Worm (Caenorhabditis elegans): ENCODE results near the gene K12B6.9.
A peak's percentile ranks its signal among the peaks of the same experiment; 100 is the strongest.

The K12B6.9 gene

DNA sequence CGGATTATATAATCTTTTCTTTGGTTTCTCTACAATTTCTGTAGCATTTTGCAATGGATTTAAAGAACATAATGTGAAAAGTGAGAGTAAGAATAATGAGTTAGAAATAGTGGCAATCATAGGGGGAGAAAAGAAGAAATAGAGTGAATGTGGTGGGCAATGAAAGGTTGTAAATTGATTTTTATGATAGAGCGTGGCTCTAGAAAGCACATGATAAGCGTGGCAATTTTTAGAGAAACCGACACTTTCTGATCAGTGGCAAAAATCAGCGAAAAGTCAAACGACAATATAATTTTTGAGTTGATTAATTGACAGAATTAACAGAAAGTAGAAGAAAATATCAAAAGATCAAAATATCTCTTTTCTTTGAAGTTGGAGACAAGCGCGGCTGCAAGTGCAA is at the start of gene K12B6.9:
K12B6.9 (minus strand) TSS at position 266 of the 400 bp plus-strand sequence.
- TF ChIP-seq attf-3 (GFP tag; conservative IDR thresholded peaks at IDR 0.05), result no peak
- TF ChIP-seq nhr-80 (tag; optimal IDR thresholded peaks at IDR 0.05), result peak; percentile 82

DNA sequence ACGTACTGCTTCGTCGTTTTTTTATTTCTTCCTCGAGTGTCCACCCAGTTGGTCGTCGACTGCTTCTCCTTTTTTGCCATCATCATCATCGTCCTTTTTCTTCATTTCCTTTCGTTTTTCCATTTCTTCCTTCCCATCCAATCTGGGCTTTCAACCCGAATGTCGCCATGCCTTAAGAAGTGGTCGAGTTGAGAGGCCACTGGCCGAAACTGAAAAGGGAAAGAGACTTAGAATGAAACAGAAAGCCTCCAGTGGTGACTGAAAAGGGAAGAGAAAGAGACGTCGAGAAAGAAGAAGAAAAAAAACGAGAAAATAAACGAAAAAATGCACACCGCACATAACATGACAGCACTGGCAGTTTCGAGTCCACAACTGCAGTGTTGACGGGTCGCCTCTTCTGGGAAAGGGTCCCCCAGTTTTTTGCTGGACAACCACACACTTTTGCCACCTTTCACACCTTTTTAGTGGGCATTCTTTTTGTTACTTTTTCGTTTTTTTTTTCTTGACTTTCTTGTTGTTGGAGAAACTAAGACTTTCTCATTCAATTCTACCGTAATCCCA is 48.7 kb upstream of the K12B6.9 start:
- TF ChIP-seq F23B12.7 (tag; optimal IDR thresholded peaks at IDR 0.05; ENCODE audit: insufficient read depth), result no peak
- TF ChIP-seq K12H6.12 (tag; optimal IDR thresholded peaks at IDR 0.05), result peak; percentile 41
- peak; percentile 63 for TF ChIP-seq ceh-27 (GFP tag; optimal IDR thresholded peaks at IDR 0.05)
- TF ChIP-seq F49E8.2 (tag; optimal IDR thresholded peaks at IDR 0.05; ENCODE audit: insufficient read depth), result no peak
- TF ChIP-seq tbp1 (GFP tag; optimal IDR thresholded peaks at IDR 0.05), result no peak
- TF ChIP-seq egrh-3 (GFP tag; IDR thresholded peaks at IDR 0.05), result no peak
- no peak for TF ChIP-seq hlh-12 (tag; optimal IDR thresholded peaks at IDR 0.05)
- TF ChIP-seq mel-28 (tag; optimal IDR thresholded peaks at IDR 0.05; ENCODE audit: borderline replicate concordance), result no peak
- TF ChIP-seq Y56A3A.18 (GFP tag; IDR thresholded peaks at IDR 0.05), result no peak
- TF ChIP-seq sdz-38 (tag; optimal IDR thresholded peaks at IDR 0.05), result no peak
- TF ChIP-seq B0336.3 (GFP tag; IDR thresholded peaks at IDR 0.05), result no peak
- TF ChIP-seq ztf-3 (GFP tag; optimal IDR thresholded peaks at IDR 0.05), result no peak
- no peak for TF ChIP-seq C17E4.6 (GFP tag; IDR thresholded peaks at IDR 0.05)
- TF ChIP-seq tbx-9 (tag; optimal IDR thresholded peaks at IDR 0.05; ENCODE audit: borderline replicate concordance), result no peak
- no peak for TF ChIP-seq xnd-1 (tag; optimal IDR thresholded peaks at IDR 0.05)
- no peak for TF ChIP-seq ceh-79 (tag; optimal IDR thresholded peaks at IDR 0.05)
- no peak for TF ChIP-seq ceh-91 (GFP tag; IDR thresholded peaks at IDR 0.05)
- peak; percentile 46; the same call in 1 of the 2 replicates for TF ChIP-seq zfh-2 (GFP tag; conservative IDR thresholded peaks at IDR 0.05)
- no peak for TF ChIP-seq snpc-1.3 (tag; optimal IDR thresholded peaks at IDR 0.05; ENCODE audit: insufficient read depth)
- no peak for TF ChIP-seq lag-1 (GFP tag; IDR thresholded peaks at IDR 0.05)
- TF ChIP-seq dox-1 (GFP tag; IDR thresholded peaks at IDR 0.05), result 0 out of 2 replicates have a peak, but pooled peaks have one; percentile 10
- TF ChIP-seq C06A6.2 (GFP tag; conservative IDR thresholded peaks at IDR 0.05), result no peak
- TF ChIP-seq lin-35 (GFP tag; optimal IDR thresholded peaks at IDR 0.05), result no peak
- no peak for TF ChIP-seq ekl-4 (GFP tag; IDR thresholded peaks at IDR 0.05)
- 0 out of 2 replicates have a peak, but pooled peaks have one; percentile 38 for TF ChIP-seq aptf-3 (GFP tag; IDR thresholded peaks at IDR 0.05)
- no peak for TF ChIP-seq attf-6 (GFP tag; IDR thresholded peaks at IDR 0.05)
- no peak for TF ChIP-seq snpc-3.4 (tag; optimal IDR thresholded peaks at IDR 0.05)
- TF ChIP-seq D2030.7 (GFP tag; IDR thresholded peaks at IDR 0.05), result no peak
- no peak for TF ChIP-seq hlh-26 (GFP tag; conservative IDR thresholded peaks at IDR 0.05)
- TF ChIP-seq athp-1 (tag; optimal IDR thresholded peaks at IDR 0.05), result no peak
- no peak for TF ChIP-seq Y67H2A.10 (GFP tag; conservative IDR thresholded peaks at IDR 0.05)
- 0 out of 2 replicates have a peak, but pooled peaks have one; percentile 47 for TF ChIP-seq K11D2.4 (GFP tag; IDR thresholded peaks at IDR 0.05)
- TF ChIP-seq mcd-1 (GFP tag; IDR thresholded peaks at IDR 0.05), result 0 out of 2 replicates have a peak, but pooled peaks have one; percentile 19
- no peak for TF ChIP-seq zim-3 (tag; optimal IDR thresholded peaks at IDR 0.05)
- no peak for TF ChIP-seq F10E7.11 (tag; optimal IDR thresholded peaks at IDR 0.05)

DNA sequence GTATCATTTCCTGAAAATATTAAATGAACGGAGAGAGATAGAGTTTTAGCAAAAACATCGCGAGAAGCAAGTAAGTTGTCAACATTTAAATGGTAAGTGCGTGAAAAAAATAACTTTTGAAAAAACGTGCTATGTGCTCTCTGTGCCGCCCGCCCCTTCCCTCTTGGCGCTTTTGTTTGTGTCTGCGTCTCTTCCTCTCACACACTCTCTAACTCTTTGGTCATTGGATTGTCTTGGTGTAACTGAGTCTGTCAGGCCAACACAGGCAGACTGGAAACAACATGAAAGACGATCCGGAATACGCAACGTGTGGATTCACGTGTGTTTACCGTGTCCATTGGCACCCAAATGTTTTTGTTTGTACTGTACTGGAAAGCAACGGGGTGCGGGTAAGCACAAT is 43.6 kb upstream of the K12B6.9 start, which contains the start of gene T28C12.6:
T28C12.6 (minus strand) TSS at position 12 of the 400 bp plus-strand sequence.
- peak; percentile 93 for TF ChIP-seq hmg-1.2 (GFP tag; IDR thresholded peaks at IDR 0.05)
- TF ChIP-seq ceh-27 (GFP tag; optimal IDR thresholded peaks at IDR 0.05), result no peak
